Fruit fly (Drosophila melanogaster) whole organism, embryonic: ENCODE measurements around the gene Swip-1.

Experiments
- Ada2b ChIP-seq: fragments of 200-800 bp; sonication (Bioruptor generic); IDR thresholded peaks from 2 replicates; pipeline ENCODE4 v1.3.6; 2022; ENCODE audit warnings: missing biosample characterization, missing genetic modification characterization
- CG17361 ChIP-seq: fragments of 200-800 bp; sonication (Bioruptor generic); IDR thresholded peaks from 3 replicates; pipeline ENCODE4 v1.3.6; 2022; ENCODE audit warnings: missing biosample characterization, missing genetic modification characterization
- CG2678 ChIP-seq: fragments of 200-800 bp; sonication (Bioruptor generic); optimal IDR thresholded peaks from 3 replicates; lab custom pipeline; 2019; ENCODE audit warnings: missing biosample characterization, mild to moderate bottlenecking, missing genetic modification characterization, moderate library complexity
- CG9609 ChIP-seq: fragments of 200-800 bp; sonication (Bioruptor generic); optimal IDR thresholded peaks from 3 replicates; lab custom pipeline; 2016; ENCODE audit warnings: missing biosample characterization, missing genetic modification characterization
- Hmx ChIP-seq: fragments of 200-800 bp; sonication (Bioruptor generic); optimal IDR thresholded peaks from 2 replicates; lab custom pipeline; 2016; ENCODE audit warnings: missing biosample characterization, missing genetic modification characterization
- NFAT ChIP-seq: fragments of 200-800 bp; sonication (Bioruptor generic); IDR thresholded peaks from 2 replicates; pipeline ENCODE4 v1.3.6; 2022; ENCODE audit warnings: missing biosample characterization, missing genetic modification characterization
- Oli ChIP-seq: fragments of 200-800 bp; sonication (Bioruptor generic); optimal IDR thresholded peaks from 2 replicates; lab custom pipeline; 2018; ENCODE audit warnings: missing biosample characterization, mild to moderate bottlenecking, missing genetic modification characterization, moderate library complexity
- ci ChIP-seq: fragments of 200-800 bp; sonication (Bioruptor generic); IDR thresholded peaks from 3 replicates; pipeline ENCODE4 v1.3.6; 2022; ENCODE audit warnings: missing biosample characterization, missing genetic modification characterization
- gcm ChIP-seq: fragments of 200-800 bp; sonication (Bioruptor generic); optimal IDR thresholded peaks from 2 replicates; lab custom pipeline; 2019; ENCODE audit warnings: missing biosample characterization, mild to moderate bottlenecking, missing genetic modification characterization, moderate library complexity
- mam ChIP-seq: fragments of 200-800 bp; sonication (Bioruptor generic); optimal IDR thresholded peaks from 3 replicates; lab custom pipeline; 2016; ENCODE audit warnings: missing biosample characterization, missing genetic modification characterization
- psq ChIP-seq: fragments of 200-800 bp; sonication (Bioruptor generic); optimal IDR thresholded peaks from 2 replicates; lab custom pipeline; 2017; ENCODE audit warnings: missing biosample characterization, missing genetic modification characterization
- sima ChIP-seq: fragments of 200-800 bp; sonication (Bioruptor generic); optimal IDR thresholded peaks from 2 replicates; lab custom pipeline; 2016; ENCODE audit warnings: missing biosample characterization, missing genetic modification characterization
- wor ChIP-seq: fragments of 200-800 bp; sonication (Bioruptor generic); IDR thresholded peaks from 2 replicates; pipeline ENCODE4 v1.3.6; 2022; ENCODE audit warnings: missing biosample characterization, missing genetic modification characterization

DNA sequence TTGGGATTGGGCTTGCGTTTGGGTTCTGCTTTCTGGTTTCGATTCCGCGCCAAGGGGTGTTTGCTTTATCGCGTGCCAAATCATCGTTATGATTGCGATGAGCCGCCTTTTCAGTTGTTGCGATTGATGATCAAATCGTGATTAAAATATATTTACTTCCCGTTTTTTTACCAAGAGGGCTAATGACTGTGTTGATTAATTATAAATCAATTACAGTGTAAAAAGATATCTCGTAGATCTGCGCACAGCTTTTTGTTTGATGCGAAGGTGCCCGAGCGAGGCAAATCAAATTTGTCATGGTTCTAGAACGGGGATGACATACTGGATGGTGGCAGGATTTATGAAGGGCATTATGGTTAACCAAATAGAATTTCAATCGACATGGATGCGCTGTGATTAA is 53.2 kb downstream of the Swip-1 start:
- TF ChIP-seq Ada2b (GFP tag; lab: Robert Waterston, UW), result no peak
- no peak for TF ChIP-seq Hmx (GFP tag; lab: Kevin White, UChicago)
- TF ChIP-seq wor, result no peak
- TF ChIP-seq CG17361 (GFP tag; lab: Robert Waterston, UW), result no peak
- no peak for TF ChIP-seq Oli (tag; lab: Kevin White, UChicago)
- no peak for TF ChIP-seq psq
- TF ChIP-seq ci (GFP tag; lab: Robert Waterston, UW), result no peak
- no peak for TF ChIP-seq gcm (GFP tag; lab: Kevin White, UChicago)
- no peak for TF ChIP-seq NFAT (GFP tag; lab: Robert Waterston, UW)
- TF ChIP-seq CG2678, result no peak
- no peak for TF ChIP-seq sima
- TF ChIP-seq mam (GFP tag; lab: Kevin White, UChicago), result no peak
- TF ChIP-seq CG9609 (GFP tag; lab: Kevin White, UChicago), result no peak
